Fruit fly (Drosophila melanogaster) S2 (cell line): Measurements from ENCODE around the gene TfIIEbeta.

Experiments used
- CG8478 ChIP-seq: fragments of >200 bp; optimal IDR thresholded peaks from 2 replicates; lab custom pipeline; 2018
- CTCF ChIP-seq, 2 experiments: fragments of >200 bp; optimal IDR thresholded peaks; 2 replicates each; lab custom pipeline; 2018

dm6 chr3L:4252862-4253610 is 33.8 kb upstream of the TfIIEbeta start:
- TF ChIP-seq CTCF (optimal IDR thresholded peaks at IDR 0.05; lab: Kevin White, UChicago) (no peak), CG8478 (lab: Kevin White, UChicago) (no peak)
